Worm (Caenorhabditis elegans) whole organism, L1 larva: Measurements from ENCODE around the gene H10E21.5.
A peak's percentile ranks its signal among the peaks of the same experiment; 100 is the strongest.

Experiments used
- aha-1 ChIP-seq: fragments of 150-350 bp; optimal IDR thresholded peaks from 2 replicates; lab custom pipeline; 2014; ENCODE audit warnings: missing biosample characterization, missing genetic modification characterization
- alr-1 ChIP-seq: fragments of 200-800 bp; sonication (Bioruptor generic); optimal IDR thresholded peaks from 2 replicates; lab custom pipeline; 2018; ENCODE audit warnings: borderline replicate concordance, mild to moderate bottlenecking, missing genetic modification characterization, missing compliant biosample characterization
- blmp-1 ChIP-seq: fragments of 150-350 bp; optimal IDR thresholded peaks from 2 replicates; lab custom pipeline; 2014; ENCODE audit warnings: missing biosample characterization, missing genetic modification characterization
- ceh-63 ChIP-seq: fragments of 200-800 bp; sonication (Bioruptor generic); optimal IDR thresholded peaks from 2 replicates; lab custom pipeline; 2018; ENCODE audit warnings: mild to moderate bottlenecking, missing genetic modification characterization, missing compliant biosample characterization
- ceh-82 ChIP-seq, 3 experiments: fragments of 150-350 bp in 1 of 3; sonication (generic microtip) in 2 of 3; optimal IDR thresholded peaks; 2 replicates each; lab custom pipeline; 2014 to 2017; ENCODE audit warnings: missing biosample characterization in 3 of 3, missing genetic modification characterization in 3 of 3
- ceh-88 ChIP-seq: fragments of 200-800 bp; sonication (Bioruptor generic); IDR thresholded peaks from 2 replicates; pipeline ENCODE4 v1.3.6; 2022; ENCODE audit warnings: missing genetic modification characterization, missing compliant biosample characterization
- ceh-90 ChIP-seq: sonication (generic microtip); optimal IDR thresholded peaks from 2 replicates; lab custom pipeline; 2016; ENCODE audit warnings: missing genetic modification characterization, missing compliant biosample characterization
- ces-1 ChIP-seq: fragments of 150-350 bp; optimal IDR thresholded peaks from 2 replicates; lab custom pipeline; 2014; ENCODE audit warnings: missing biosample characterization, missing genetic modification reagents, missing genetic modification characterization
- dsc-1 ChIP-seq: sonication (generic microtip); optimal IDR thresholded peaks from 2 replicates; lab custom pipeline; 2016; ENCODE audit warnings: mild to moderate bottlenecking, missing genetic modification characterization, missing compliant biosample characterization
- efl-1 ChIP-seq, 4 experiments: fragments of 150-350 bp; optimal IDR thresholded peaks in 3 of 4; peaks in 1 of 4; 1 replicate in 1 of 4; 2 replicates in 3 of 4; lab custom pipeline; 2014; ENCODE audit warnings: missing biosample characterization in 2 of 4, missing genetic modification characterization in 2 of 4, missing genetic modification reagents in 2 of 4
- elt-3 ChIP-seq, 6 experiments: fragments of 150-350 bp in 1 of 6; sonication (generic microtip); optimal IDR thresholded peaks; 2 replicates each; lab custom pipeline; 2017 to 2018; ENCODE audit warnings: missing biosample characterization in 6 of 6, missing genetic modification characterization in 6 of 6, inconsistent platforms in 1 of 6
- fkh-10 ChIP-seq: sonication (generic microtip); optimal IDR thresholded peaks from 2 replicates; lab custom pipeline; 2017; ENCODE audit warnings: missing biosample characterization, missing genetic modification reagents, missing genetic modification characterization
- fkh-8 ChIP-seq: sonication (generic microtip); optimal IDR thresholded peaks from 2 replicates; lab custom pipeline; 2016; ENCODE audit warnings: mild to moderate bottlenecking, missing genetic modification characterization, missing compliant biosample characterization
- grh-1 ChIP-seq: fragments of 200-800 bp; sonication (Bioruptor generic); IDR thresholded peaks from 2 replicates; pipeline ENCODE4 v1.3.6; 2022; ENCODE audit warnings: missing genetic modification reagents, missing genetic modification characterization, missing compliant biosample characterization
- isw-1 ChIP-seq: fragments of 200-800 bp; sonication (Bioruptor generic); IDR thresholded peaks from 2 replicates; pipeline ENCODE4 v1.3.6; 2022; ENCODE audit warnings: missing genetic modification characterization, missing compliant biosample characterization
- lin-14 ChIP-seq: fragments of 200-800 bp; sonication (Bioruptor generic); optimal IDR thresholded peaks from 2 replicates; lab custom pipeline; 2018; ENCODE audit warnings: mild to moderate bottlenecking, missing genetic modification characterization, moderate library complexity, missing compliant biosample characterization
- lsy-2 ChIP-seq, 2 experiments: fragments of 150-350 bp; optimal IDR thresholded peaks; 2 replicates each; lab custom pipeline; 2014; ENCODE audit warnings: missing biosample characterization in 2 of 2, missing genetic modification characterization in 2 of 2
- mab-9 ChIP-seq: fragments of 200-800 bp; sonication (Bioruptor generic); IDR thresholded peaks from 2 replicates; pipeline ENCODE4 v1.3.6; 2022; ENCODE audit warnings: missing genetic modification reagents, missing genetic modification characterization, missing compliant biosample characterization
- mdl-1 ChIP-seq, 2 experiments: fragments of 150-350 bp; optimal IDR thresholded peaks; 2 replicates each; lab custom pipeline; 2014 to 2017; ENCODE audit warnings: missing biosample characterization in 2 of 2, missing genetic modification characterization in 2 of 2, inconsistent platforms in 1 of 2
- mef-2 ChIP-seq: fragments of 150-350 bp; optimal IDR thresholded peaks from 2 replicates; lab custom pipeline; 2014; ENCODE audit warnings: missing biosample characterization, missing genetic modification characterization
- nhr-19 ChIP-seq: fragments of 200-800 bp; sonication (Bioruptor generic); conservative IDR thresholded peaks from 2 replicates; pipeline ENCODE4 v1.3.6; 2022; ENCODE audit warnings: missing genetic modification characterization, missing compliant biosample characterization
- nhr-20 ChIP-seq: sonication (generic microtip); optimal IDR thresholded peaks from 2 replicates; lab custom pipeline; 2016; ENCODE audit warnings: mild to moderate bottlenecking, missing genetic modification characterization, missing compliant biosample characterization
- nhr-237 ChIP-seq: fragments of 150-350 bp; optimal IDR thresholded peaks from 2 replicates; lab custom pipeline; 2014; ENCODE audit warnings: missing biosample characterization, missing genetic modification characterization
- nhr-71 ChIP-seq: sonication (generic microtip); optimal IDR thresholded peaks from 2 replicates; lab custom pipeline; 2016; ENCODE audit warnings: mild to moderate bottlenecking, missing genetic modification characterization, moderate library complexity, missing compliant biosample characterization
- nhr-77 ChIP-seq: fragments of 150-350 bp; optimal IDR thresholded peaks from 2 replicates; lab custom pipeline; 2014; ENCODE audit warnings: missing biosample characterization, missing genetic modification characterization
- pag-3 ChIP-seq: sonication (generic microtip); optimal IDR thresholded peaks from 2 replicates; lab custom pipeline; 2017; ENCODE audit warnings: missing genetic modification characterization, mild to moderate bottlenecking, missing compliant biosample characterization, antibody characterized with exemption, borderline replicate concordance; ENCODE audit not compliant: insufficient read depth
- pqm-1 ChIP-seq: sonication (generic microtip); optimal IDR thresholded peaks from 3 replicates; lab custom pipeline; 2017; ENCODE audit warnings: missing biosample characterization, missing genetic modification characterization
- rnt-1 ChIP-seq: sonication (generic microtip); optimal IDR thresholded peaks from 2 replicates; lab custom pipeline; 2016; ENCODE audit warnings: mild to moderate bottlenecking, missing genetic modification characterization, moderate library complexity, missing compliant biosample characterization
- skn-1 ChIP-seq: fragments of 150-350 bp; optimal IDR thresholded peaks from 2 replicates; lab custom pipeline; 2014; ENCODE audit warnings: missing biosample characterization, missing genetic modification characterization
- snu-23 ChIP-seq: sonication (generic microtip); optimal IDR thresholded peaks from 2 replicates; lab custom pipeline; 2016; ENCODE audit warnings: missing genetic modification characterization, missing compliant biosample characterization
- sox-4 ChIP-seq: sonication (generic microtip); optimal IDR thresholded peaks from 2 replicates; lab custom pipeline; 2016; ENCODE audit warnings: missing genetic modification characterization, missing compliant biosample characterization
- sup-37 ChIP-seq: fragments of 200-800 bp; sonication (Bioruptor generic); optimal IDR thresholded peaks from 2 replicates; lab custom pipeline; 2018; ENCODE audit warnings: mild to moderate bottlenecking, missing genetic modification characterization, missing compliant biosample characterization
- unc-86 ChIP-seq: sonication (generic microtip); optimal IDR thresholded peaks from 2 replicates; lab custom pipeline; 2016; ENCODE audit warnings: missing genetic modification characterization, missing compliant biosample characterization
- unc-98 ChIP-seq: fragments of 200-800 bp; sonication (Bioruptor generic); IDR thresholded peaks from 2 replicates; pipeline ENCODE4 v1.3.6; 2022; ENCODE audit warnings: missing genetic modification characterization, missing compliant biosample characterization
- xbp-1 ChIP-seq: sonication (generic microtip); optimal IDR thresholded peaks from 2 replicates; lab custom pipeline; 2016; ENCODE audit warnings: missing genetic modification characterization, missing compliant biosample characterization

H10E21.5 gene

ce11 chrIII:67025-67424, 43.3 kb upstream of the H10E21.5 start (continued):
- TF ChIP-seq rnt-1 (tag; lab: Kevin White, UChicago) (peak; percentile 38), snu-23 (peak; percentile 48), unc-98 (GFP tag; lab: Robert Waterston, UW) (no peak), grh-1 (no peak), ceh-90 (tag; lab: Kevin White, UChicago) (no peak), skn-1 (tag; lab: Kevin White, UChicago) (no peak), ces-1 (GFP tag; lab: Kevin White, UChicago) (no peak), sox-4 (tag; lab: Kevin White, UChicago) (no peak), mab-9 (GFP tag; lab: Robert Waterston, UW) (no peak), sup-37 (GFP tag; lab: Kevin White, UChicago) (no peak), nhr-77 (tag; lab: Kevin White, UChicago) (no peak), aha-1 (peak; percentile 95)

- peak; percentile 1 for TF ChIP-seq rnt-1 (tag; lab: Kevin White, UChicago)
- no peak for TF ChIP-seq alr-1 (tag; lab: Kevin White, UChicago)
- no peak for TF ChIP-seq dsc-1 (tag; lab: Kevin White, UChicago)
- no peak for TF ChIP-seq mef-2
- TF ChIP-seq fkh-10 (GFP tag; lab: Kevin White, UChicago) = no peak
These were observed 42.4 kb upstream of the H10E21.5 start, which contains the start of gene pck-1 for ce11 chrIII:66160-66559. TSS of gene pck-1 (minus strand) at chrIII:66260.

ce11 chrIII:65626-65937, 41.8 kb upstream of the H10E21.5 start:
- no peak for TF ChIP-seq isw-1 (GFP tag; lab: Robert Waterston, UW)
- peak; percentile 13 to 23 for TF ChIP-seq lsy-2 (tag; optimal IDR thresholded peaks at IDR 0.05; lab: Kevin White, UChicago)
- TF ChIP-seq snu-23 = peak; percentile 45
- TF ChIP-seq elt-3 (tag; optimal IDR thresholded peaks at IDR 0.05; lab: Kevin White, UChicago) = peak in 2 of 6 experiments; percentile 54 to 79
- TF ChIP-seq rnt-1 (tag; lab: Kevin White, UChicago) = peak; percentile 54
- peak; percentile 64 for TF ChIP-seq lin-14
- TF ChIP-seq blmp-1 (tag; lab: Kevin White, UChicago) = peak; percentile 89
- peak; percentile 13; the same call in 1 of the 2 replicates for TF ChIP-seq nhr-19 (GFP tag; lab: Robert Waterston, UW)
- TF ChIP-seq nhr-71 (tag; lab: Kevin White, UChicago) = peak; percentile 60
- TF ChIP-seq pqm-1 (tag; lab: Kevin White, UChicago) = no peak
- peak; percentile 15 for TF ChIP-seq nhr-20 (tag; lab: Kevin White, UChicago)
- TF ChIP-seq grh-1 = no peak
- peak; percentile 54 for TF ChIP-seq pag-3
- TF ChIP-seq, all 84 proteins: peak for 10

ce11 chrIII:64747-65625, 41.2 kb upstream of the H10E21.5 start:
- TF ChIP-seq mab-9 (GFP tag; lab: Robert Waterston, UW) = 0 out of 2 replicates have a peak, but pooled peaks have one; percentile 5
- no peak for TF ChIP-seq xbp-1
- TF ChIP-seq ceh-82 (tag; optimal IDR thresholded peaks at IDR 0.05; lab: Kevin White, UChicago) = no peak
- TF ChIP-seq fkh-8 (tag; lab: Kevin White, UChicago) = no peak
- TF ChIP-seq efl-1 (optimal IDR thresholded peaks at IDR 0.05; lab: Kevin White, UChicago) = no peak
- TF ChIP-seq efl-1 (GFP tag; optimal IDR thresholded peaks at IDR 0.05 in 1 of 2; lab: Kevin White, UChicago) = peak in 1 of 2 experiments; percentile 79
- TF ChIP-seq ceh-63 (GFP tag; lab: Kevin White, UChicago) = no peak
- TF ChIP-seq snu-23 = no peak
- no peak for TF ChIP-seq unc-86 (tag; lab: Kevin White, UChicago)
- no peak for TF ChIP-seq grh-1
- 0 out of 2 replicates have a peak, but pooled peaks have one; percentile 19 for TF ChIP-seq ceh-88 (GFP tag; lab: Robert Waterston, UW)
- no peak for TF ChIP-seq mdl-1 (tag; optimal IDR thresholded peaks at IDR 0.05; lab: Kevin White, UChicago)
- TF ChIP-seq nhr-77 (tag; lab: Kevin White, UChicago) = no peak
- TF ChIP-seq nhr-237 (tag; lab: Kevin White, UChicago) = no peak
- TF ChIP-seq unc-98 (GFP tag; lab: Robert Waterston, UW) = no peak
